Worm (Caenorhabditis elegans) whole organism, L2 larva: ENCODE data around the gene srsx-31.

Experiments used
- ceh-82 ChIP-seq: fragments of 150-350 bp; optimal IDR thresholded peaks from 2 replicates; lab custom pipeline; 2014; ENCODE audit warnings: missing biosample characterization, missing genetic modification characterization
- dmd-4 ChIP-seq: sonication (generic microtip); optimal IDR thresholded peaks from 2 replicates; lab custom pipeline; 2017; ENCODE audit warnings: missing biosample characterization, missing genetic modification characterization
- lin-13 ChIP-seq: fragments of 150-350 bp; optimal IDR thresholded peaks from 2 replicates; lab custom pipeline; 2014; ENCODE audit warnings: missing biosample characterization, missing genetic modification reagents, missing genetic modification characterization
- lsy-2 ChIP-seq, 2 experiments: fragments of 150-350 bp in 1 of 2; sonication (generic microtip) in 1 of 2; optimal IDR thresholded peaks; 2 replicates each; lab custom pipeline; 2014 to 2017; ENCODE audit warnings: missing biosample characterization in 2 of 2, missing genetic modification characterization in 2 of 2
- nhr-11 ChIP-seq: fragments of 150-350 bp; optimal IDR thresholded peaks from 2 replicates; lab custom pipeline; 2014; ENCODE audit warnings: missing biosample characterization, missing genetic modification characterization
- nhr-25 ChIP-seq: fragments of 150-350 bp; sonication (generic microtip); optimal IDR thresholded peaks from 3 replicates; lab custom pipeline; 2014; ENCODE audit warnings: missing biosample characterization, missing genetic modification characterization
- nhr-6 ChIP-seq: fragments of 150-350 bp; optimal IDR thresholded peaks from 2 replicates; lab custom pipeline; 2014; ENCODE audit warnings: missing biosample characterization, missing genetic modification characterization
- nhr-77 ChIP-seq: fragments of 150-350 bp; optimal IDR thresholded peaks from 2 replicates; lab custom pipeline; 2014; ENCODE audit warnings: missing biosample characterization, missing genetic modification characterization
- snpc-4 ChIP-seq: fragments of 150-350 bp; optimal IDR thresholded peaks from 2 replicates; lab custom pipeline; 2014; ENCODE audit warnings: missing biosample characterization, missing genetic modification characterization
- unc-55 ChIP-seq: fragments of 150-350 bp; sonication (generic microtip); optimal IDR thresholded peaks from 3 replicates; lab custom pipeline; 2014; ENCODE audit warnings: missing biosample characterization, missing genetic modification reagents, missing genetic modification characterization
- unc-62 ChIP-seq: fragments of 150-350 bp; optimal IDR thresholded peaks from 2 replicates; lab custom pipeline; 2014; ENCODE audit warnings: missing biosample characterization, missing genetic modification reagents, missing genetic modification characterization
- ztf-4 ChIP-seq: fragments of 150-350 bp; optimal IDR thresholded peaks from 2 replicates; lab custom pipeline; 2014; ENCODE audit warnings: missing biosample characterization, missing genetic modification characterization

DNA sequence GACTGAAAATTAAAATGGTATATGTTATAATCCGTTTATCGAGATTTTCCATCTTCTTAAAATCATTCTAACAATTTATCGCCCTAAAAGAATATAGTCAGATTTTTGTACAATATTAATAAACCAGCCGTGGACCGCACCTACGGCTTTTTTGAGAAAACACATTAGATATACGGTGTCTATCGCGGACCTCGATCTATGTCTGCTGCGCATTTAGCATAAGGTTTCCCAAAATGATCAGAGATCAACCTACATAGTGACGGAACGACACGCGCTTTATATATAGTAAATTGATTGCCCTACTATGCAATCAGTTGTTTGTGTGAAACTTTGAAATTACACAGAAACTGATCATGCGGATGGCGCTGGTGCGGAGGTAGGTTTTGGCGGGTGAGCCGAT lies 37.8 kb upstream of the srsx-31 start:
- TF ChIP-seq nhr-77 (tag; lab: Kevin White, UChicago) (no peak), nhr-11 (tag; lab: Kevin White, UChicago) (no peak), snpc-4 (tag; lab: Kevin White, UChicago) (no peak), lin-13 (GFP tag; lab: Kevin White, UChicago) (no peak), nhr-6 (no peak), nhr-25 (tag; lab: Kevin White, UChicago) (no peak), ceh-82 (tag; lab: Kevin White, UChicago) (no peak), unc-62 (GFP tag; lab: Kevin White, UChicago) (no peak), dmd-4 (tag; lab: Kevin White, UChicago) (no peak), ztf-4 (tag; lab: Kevin White, UChicago) (no peak), lsy-2 (tag; optimal IDR thresholded peaks at IDR 0.05; lab: Kevin White, UChicago) (no peak), unc-55 (GFP tag; lab: Kevin White, UChicago) (no peak)
